Worm (Caenorhabditis elegans): ENCODE measurements around the gene T16H12.13.
A peak's percentile ranks its signal among the peaks of the same experiment; 100 is the strongest.

Gene T16H12.13

DNA sequence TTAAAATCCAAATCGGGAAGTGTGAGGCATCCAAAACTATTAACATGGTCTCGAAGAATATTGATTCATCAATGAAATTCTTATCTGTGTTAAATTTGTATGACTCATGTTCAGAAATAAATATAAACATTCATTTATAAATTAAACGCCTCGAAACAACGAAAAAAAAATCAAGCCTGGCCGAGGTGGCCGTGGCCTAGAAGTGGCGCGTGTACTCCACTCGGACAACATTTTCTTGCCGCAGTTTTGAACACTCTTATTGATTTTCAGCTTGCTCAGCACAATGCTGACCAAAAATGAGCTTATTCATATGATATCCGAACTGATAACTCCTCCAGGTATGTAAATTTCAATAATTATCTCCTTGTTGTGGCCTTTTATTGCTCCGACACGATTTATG lies 21.1 kb upstream of the T16H12.13 start, which contains the start of gene ekl-6:
TSS of gene ekl-6 (plus strand) at position 265 of the 400 bp plus-strand sequence.
- TF ChIP-seq pag-3 (tag; optimal IDR thresholded peaks at IDR 0.05; ENCODE audit: borderline replicate concordance, insufficient read depth): no peak
- no peak for TF ChIP-seq lin-39 (tag; optimal IDR thresholded peaks at IDR 0.05)
- TF ChIP-seq hlh-17 (GFP tag; optimal IDR thresholded peaks at IDR 0.05; ENCODE audit: borderline replicate concordance): no peak
- no peak for TF ChIP-seq egl-27 (tag; optimal IDR thresholded peaks at IDR 0.05)
- TF ChIP-seq fkh-4 (tag; optimal IDR thresholded peaks at IDR 0.05; ENCODE audit: borderline replicate concordance): peak; percentile 87
- TF ChIP-seq ceh-90 (tag; optimal IDR thresholded peaks at IDR 0.05): peak; percentile 90
- TF ChIP-seq rnt-1 (tag; optimal IDR thresholded peaks at IDR 0.05): peak; percentile 97
- TF ChIP-seq ceh-8 (GFP tag; optimal IDR thresholded peaks at IDR 0.05): peak; percentile 30
- peak; percentile 23 for TF ChIP-seq isw-1 (GFP tag; IDR thresholded peaks at IDR 0.05)
- no peak for TF ChIP-seq blmp-1 (tag; optimal IDR thresholded peaks at IDR 0.05)
- no peak for TF ChIP-seq ztf-4 (tag; optimal IDR thresholded peaks at IDR 0.05)
- TF ChIP-seq lin-14 (GFP tag; optimal IDR thresholded peaks at IDR 0.05): no peak
- peak; percentile 48 for TF ChIP-seq Y116A8C.19 (tag; optimal IDR thresholded peaks at IDR 0.05; ENCODE audit: borderline replicate concordance)
- peak in 1 of 2 experiments; percentile 71 for TF ChIP-seq lsy-2 (tag; optimal IDR thresholded peaks at IDR 0.05)
- TF ChIP-seq sup-37 (GFP tag; optimal IDR thresholded peaks at IDR 0.05): peak; percentile 36
- no peak for TF ChIP-seq efl-3 (GFP tag; optimal IDR thresholded peaks at IDR 0.05)
- peak; percentile 92 for TF ChIP-seq lir-3 (tag; optimal IDR thresholded peaks at IDR 0.05; ENCODE audit: poor library complexity)
- TF ChIP-seq nhr-11 (tag; optimal IDR thresholded peaks at IDR 0.05): no peak
- no peak for TF ChIP-seq hpl-2 (GFP tag; optimal IDR thresholded peaks at IDR 0.05)
- peak; percentile 1 for TF ChIP-seq C16A3.4 (tag; optimal IDR thresholded peaks at IDR 0.05)
- peak; percentile 47 for TF ChIP-seq mep-1 (tag; optimal IDR thresholded peaks at IDR 0.05)
- TF ChIP-seq C34B4.2 (tag; optimal IDR thresholded peaks at IDR 0.05): no peak
- peak; percentile 76 for TF ChIP-seq xbp-1 (tag; optimal IDR thresholded peaks at IDR 0.05)
- TF ChIP-seq mdl-1 (tag; optimal IDR thresholded peaks at IDR 0.05): no peak
- TF ChIP-seq nhr-47 (tag; optimal IDR thresholded peaks at IDR 0.05): peak; percentile 80
- TF ChIP-seq swsn-7 (tag; optimal IDR thresholded peaks at IDR 0.05): peak; percentile 69
- TF ChIP-seq lin-15B (tag; optimal IDR thresholded peaks at IDR 0.05): no peak
- no peak for TF ChIP-seq hlh-4 (tag; optimal IDR thresholded peaks at IDR 0.05)
- TF ChIP-seq zip-4 (GFP tag; optimal IDR thresholded peaks at IDR 0.05): no peak
- no peak for TF ChIP-seq zag-1 (tag; optimal IDR thresholded peaks at IDR 0.05)
- TF ChIP-seq pax-3 (tag; optimal IDR thresholded peaks at IDR 0.05): peak; percentile 77
- peak; percentile 60 for TF ChIP-seq unc-86 (tag; optimal IDR thresholded peaks at IDR 0.05)
- no peak for TF ChIP-seq ama-1 (optimal IDR thresholded peaks at IDR 0.05)
- TF ChIP-seq nhr-90 (tag; optimal IDR thresholded peaks at IDR 0.05; ENCODE audit: poor library complexity): peak; percentile 87
- peak; percentile 37 for TF ChIP-seq elt-2 (tag; optimal IDR thresholded peaks at IDR 0.05)
- no peak for TF ChIP-seq nhr-28 (tag; optimal IDR thresholded peaks at IDR 0.05)
- TF ChIP-seq nhr-76 (tag; optimal IDR thresholded peaks at IDR 0.05): no peak
- no peak for TF ChIP-seq nhr-71 (tag; optimal IDR thresholded peaks at IDR 0.05)
- TF ChIP-seq elt-3 (tag; optimal IDR thresholded peaks at IDR 0.05): no peak
- no peak for TF ChIP-seq pqm-1 (tag; optimal IDR thresholded peaks at IDR 0.05)
- TF ChIP-seq sox-4 (tag; optimal IDR thresholded peaks at IDR 0.05): peak; percentile 82
- TF ChIP-seq nhr-237 (tag; optimal IDR thresholded peaks at IDR 0.05): no peak
- TF ChIP-seq ceh-82 (tag; optimal IDR thresholded peaks at IDR 0.05): peak in 2 of 3 experiments; percentile 26 to 39
- no peak for TF ChIP-seq snu-23 (GFP tag; optimal IDR thresholded peaks at IDR 0.05)
- TF ChIP-seq aha-1 (tag; optimal IDR thresholded peaks at IDR 0.05): no peak
- TF ChIP-seq snpc-4 (tag; optimal IDR thresholded peaks at IDR 0.05): peak; percentile 32
- peak; percentile 75 for TF ChIP-seq nhr-20 (tag; optimal IDR thresholded peaks at IDR 0.05)
- TF ChIP-seq skn-1 (tag; optimal IDR thresholded peaks at IDR 0.05): peak; percentile 13
- no peak for TF ChIP-seq unc-30 (tag; optimal IDR thresholded peaks at IDR 0.05)
- TF ChIP-seq tlp-1 (tag; optimal IDR thresholded peaks at IDR 0.05): no peak
- no peak for TF ChIP-seq ets-5 (GFP tag; IDR thresholded peaks at IDR 0.05)
- peak in 1 of 2 experiments; percentile 89 for TF ChIP-seq ztf-11 (tag; optimal IDR thresholded peaks at IDR 0.05)
- TF ChIP-seq alr-1 (tag; optimal IDR thresholded peaks at IDR 0.05; ENCODE audit: borderline replicate concordance): no peak
